Worm (Caenorhabditis elegans): Measurements from ENCODE around the gene T10D4.11.

- no peak for TF ChIP-seq mep-1 (tag; optimal IDR thresholded peaks at IDR 0.05)
- TF ChIP-seq nhr-28 (tag; optimal IDR thresholded peaks at IDR 0.05): no peak
- no peak for TF ChIP-seq nhr-76 (tag; optimal IDR thresholded peaks at IDR 0.05)
Measured at ce11 chrII:3172176-3172575, 22.8 kb upstream of the T10D4.11 start, which contains the start of gene Y27F2A.10.

Data from whole organism, L1 larva.